Worm (Caenorhabditis elegans): ENCODE results near the gene Y59A8B.24.

DNA sequence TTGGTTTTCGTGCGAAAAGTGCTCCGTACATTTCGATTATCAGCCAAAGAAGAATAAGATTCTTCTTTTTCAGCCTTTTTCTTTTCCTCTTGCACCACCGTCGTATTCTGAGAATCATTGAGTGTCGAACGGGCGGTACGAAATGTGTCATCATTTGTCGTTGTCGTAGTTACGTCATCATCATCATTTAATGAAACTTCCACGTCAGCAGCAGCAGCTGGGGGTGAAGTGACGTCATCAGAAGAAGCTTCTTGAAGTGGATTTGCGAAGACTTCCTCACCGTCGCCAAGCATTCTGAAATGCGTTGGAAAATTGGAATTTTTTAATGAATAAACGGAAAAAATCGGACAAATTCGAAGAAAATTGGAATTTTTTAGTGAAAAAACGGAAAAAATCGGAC is 28.0 kb downstream of the Y59A8B.24 start, which contains the start of gene snx-6:
- no peak for TF ChIP-seq W03F9.2 (tag; optimal IDR thresholded peaks at IDR 0.05)
- no peak for TF ChIP-seq him-1 (tag; optimal IDR thresholded peaks at IDR 0.05)

All from whole organism, L4/young adult.